Worm (Caenorhabditis elegans) whole organism, mixed stage, embryonic: ENCODE measurements around the gene flp-8.

Experiments used
- ham-2 ChIP-seq: fragments of 200-800 bp; sonication (Bioruptor generic); optimal IDR thresholded peaks from 2 replicates; lab custom pipeline; 2018; ENCODE audit warnings: mild to moderate bottlenecking, missing genetic modification characterization, missing compliant biosample characterization
- hlh-1 ChIP-seq: fragments of 150-350 bp; optimal IDR thresholded peaks from 2 replicates; lab custom pipeline; 2014; ENCODE audit warnings: missing biosample characterization, missing genetic modification reagents, missing genetic modification characterization
- mep-1 ChIP-seq: fragments of 150-350 bp; optimal IDR thresholded peaks from 2 replicates; lab custom pipeline; 2017; ENCODE audit warnings: missing biosample characterization, missing genetic modification reagents, missing genetic modification characterization, inconsistent platforms
- ztf-11 ChIP-seq: fragments of 150-350 bp; optimal IDR thresholded peaks from 2 replicates; lab custom pipeline; 2014; ENCODE audit warnings: missing biosample characterization, missing genetic modification characterization

DNA sequence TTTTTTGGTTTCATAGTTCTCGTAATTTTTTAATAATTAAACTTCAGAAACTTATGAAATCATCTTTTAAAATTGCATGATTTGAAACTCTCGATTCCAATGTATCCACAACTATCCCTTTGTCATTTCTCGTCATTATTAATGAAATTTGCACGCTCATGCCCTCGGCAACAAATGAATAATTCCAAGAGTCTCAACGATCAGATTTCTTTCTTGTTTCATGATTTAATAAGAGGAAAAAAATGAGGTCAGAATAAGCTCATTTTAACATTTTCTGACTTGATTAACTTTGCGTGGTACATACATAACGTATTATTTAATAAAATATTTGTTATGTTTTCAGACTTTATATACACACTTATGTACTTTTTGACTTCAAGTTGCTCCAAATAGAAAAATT lies 42.9 kb upstream of the flp-8 start:
- TF ChIP-seq mep-1 (tag; lab: Kevin White, UChicago), result no peak
- TF ChIP-seq ham-2 (GFP tag; lab: Kevin White, UChicago), result no peak
- TF ChIP-seq ztf-11, result no peak
- TF ChIP-seq hlh-1 (tag; lab: Kevin White, UChicago), result no peak
